Worm (Caenorhabditis elegans): ENCODE results near the gene fbxa-69.

DNA sequence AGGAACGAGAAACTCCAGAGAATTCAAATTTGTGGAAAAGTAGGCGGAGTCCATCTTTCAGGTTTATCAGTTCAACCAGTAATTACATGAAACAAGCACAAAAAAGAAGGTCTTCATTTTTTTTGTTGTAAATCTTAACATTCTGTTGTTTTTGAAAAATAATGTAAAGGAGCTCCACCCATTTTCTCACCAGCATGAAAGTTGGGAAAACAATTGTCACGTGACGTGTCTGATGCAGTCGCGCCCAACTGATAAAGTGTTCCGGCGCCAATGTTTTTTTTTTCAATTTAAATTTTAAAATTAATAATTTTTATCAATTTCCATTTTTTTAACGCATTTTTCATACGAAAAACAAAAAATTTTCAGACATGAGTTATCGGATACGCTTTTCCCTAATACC lies 46.7 kb downstream of the fbxa-69 start, which contains the start of gene F57A10.4:
- TF ChIP-seq dpl-1 (GFP tag; optimal IDR thresholded peaks at IDR 0.05) (no peak), nhr-76 (tag; optimal IDR thresholded peaks at IDR 0.05) (no peak)

Data from whole organism, L1 larva.